Worm (Caenorhabditis elegans) whole organism, L3 larva: ENCODE results near the gene rep-1.

ENCODE experiments used
- R02D3.7 ChIP-seq: fragments of 150-350 bp; optimal IDR thresholded peaks from 2 replicates; lab custom pipeline; 2014; ENCODE audit warnings: missing biosample characterization, missing genetic modification characterization
- ZK546.5 ChIP-seq: sonication (generic microtip); optimal IDR thresholded peaks from 2 replicates; lab custom pipeline; 2017; ENCODE audit warnings: missing biosample characterization, missing genetic modification characterization
- ama-1 ChIP-seq: fragments of 150-350 bp; optimal IDR thresholded peaks from 2 replicates; lab custom pipeline; 2018
- ceh-16 ChIP-seq: sonication (generic microtip); optimal IDR thresholded peaks from 2 replicates; lab custom pipeline; 2017; ENCODE audit warnings: missing biosample characterization, missing genetic modification characterization
- ceh-28 ChIP-seq: fragments of 150-350 bp; optimal IDR thresholded peaks from 2 replicates; lab custom pipeline; 2014; ENCODE audit warnings: missing biosample characterization, missing genetic modification reagents, missing genetic modification characterization
- ceh-82 ChIP-seq: fragments of 150-350 bp; optimal IDR thresholded peaks from 2 replicates; lab custom pipeline; 2014; ENCODE audit warnings: missing biosample characterization, missing genetic modification characterization
- ceh-9 ChIP-seq: sonication (generic microtip); optimal IDR thresholded peaks from 2 replicates; lab custom pipeline; 2018; ENCODE audit warnings: missing biosample characterization, missing genetic modification characterization
- daf-12 ChIP-seq: fragments of 150-350 bp; optimal IDR thresholded peaks from 2 replicates; lab custom pipeline; 2014; ENCODE audit warnings: missing biosample characterization, missing genetic modification reagents, missing genetic modification characterization
- egl-27 ChIP-seq: sonication (generic microtip); optimal IDR thresholded peaks from 4 replicates; lab custom pipeline; 2017; ENCODE audit warnings: missing biosample characterization, missing genetic modification reagents, missing genetic modification characterization
- egl-5 ChIP-seq: fragments of 150-350 bp; optimal IDR thresholded peaks from 2 replicates; lab custom pipeline; 2017; ENCODE audit warnings: missing biosample characterization, missing genetic modification reagents, missing genetic modification characterization, inconsistent platforms
- elt-1 ChIP-seq: fragments of 150-350 bp; optimal IDR thresholded peaks from 2 replicates; lab custom pipeline; 2014; ENCODE audit warnings: missing biosample characterization, missing genetic modification characterization
- elt-2 ChIP-seq: sonication (generic microtip); optimal IDR thresholded peaks from 2 replicates; lab custom pipeline; 2016; ENCODE audit warnings: missing genetic modification reagents, mild to moderate bottlenecking, missing genetic modification characterization, missing compliant biosample characterization
- eor-1 ChIP-seq, 2 experiments: fragments of 150-350 bp; optimal IDR thresholded peaks; 2 replicates each; lab custom pipeline; 2014 to 2018; ENCODE audit warnings: missing biosample characterization in 2 of 2, missing genetic modification characterization in 2 of 2
- fkh-10 ChIP-seq: sonication (generic microtip); optimal IDR thresholded peaks from 2 replicates; lab custom pipeline; 2017; ENCODE audit warnings: missing biosample characterization, missing genetic modification reagents, missing genetic modification characterization
- fkh-2 ChIP-seq: fragments of 150-350 bp; optimal IDR thresholded peaks from 2 replicates; lab custom pipeline; 2014; ENCODE audit warnings: missing biosample characterization, missing genetic modification reagents, missing genetic modification characterization
- fos-1 ChIP-seq: fragments of 150-350 bp; optimal IDR thresholded peaks from 2 replicates; lab custom pipeline; 2014; ENCODE audit warnings: missing biosample characterization, missing genetic modification characterization
- jun-1 ChIP-seq: fragments of 150-350 bp; optimal IDR thresholded peaks from 2 replicates; lab custom pipeline; 2014; ENCODE audit warnings: missing biosample characterization, missing genetic modification reagents, missing genetic modification characterization
- lin-15B ChIP-seq: fragments of 150-350 bp; optimal IDR thresholded peaks from 2 replicates; lab custom pipeline; 2014; ENCODE audit warnings: missing biosample characterization, missing genetic modification characterization
- lin-39 ChIP-seq: fragments of 150-350 bp; optimal IDR thresholded peaks from 2 replicates; lab custom pipeline; 2018; ENCODE audit warnings: missing biosample characterization, missing genetic modification reagents, missing genetic modification characterization
- lsy-12 ChIP-seq: sonication (generic microtip); optimal IDR thresholded peaks from 2 replicates; lab custom pipeline; 2016; ENCODE audit warnings: mild to moderate bottlenecking, missing genetic modification characterization, missing compliant biosample characterization
- mdl-1 ChIP-seq: fragments of 150-350 bp; optimal IDR thresholded peaks from 2 replicates; lab custom pipeline; 2014; ENCODE audit warnings: missing biosample characterization, missing genetic modification characterization
- mml-1 ChIP-seq: fragments of 150-350 bp; sonication (generic microtip); optimal IDR thresholded peaks from 3 replicates; lab custom pipeline; 2014; ENCODE audit warnings: missing biosample characterization, missing genetic modification characterization
- nfya-1 ChIP-seq: sonication (generic microtip); optimal IDR thresholded peaks from 2 replicates; lab custom pipeline; 2017; ENCODE audit warnings: missing genetic modification characterization, mild to moderate bottlenecking, missing compliant biosample characterization, antibody characterized with exemption, moderate library complexity; ENCODE audit not compliant: insufficient read depth
- nhr-11 ChIP-seq: fragments of 150-350 bp; optimal IDR thresholded peaks from 2 replicates; lab custom pipeline; 2014; ENCODE audit warnings: missing biosample characterization, missing genetic modification characterization
- nhr-12 ChIP-seq: fragments of 150-350 bp; optimal IDR thresholded peaks from 2 replicates; lab custom pipeline; 2014; ENCODE audit warnings: missing biosample characterization, missing genetic modification characterization
- nhr-23 ChIP-seq: fragments of 150-350 bp; optimal IDR thresholded peaks from 2 replicates; lab custom pipeline; 2014; ENCODE audit warnings: missing biosample characterization, missing genetic modification reagents, missing genetic modification characterization
- nhr-237 ChIP-seq: fragments of 150-350 bp; optimal IDR thresholded peaks from 2 replicates; lab custom pipeline; 2014; ENCODE audit warnings: missing biosample characterization, missing genetic modification characterization
- nhr-25 ChIP-seq: sonication (generic microtip); optimal IDR thresholded peaks from 2 replicates; lab custom pipeline; 2017; ENCODE audit warnings: missing biosample characterization, missing genetic modification characterization
- nhr-28 ChIP-seq: fragments of 150-350 bp; optimal IDR thresholded peaks from 2 replicates; lab custom pipeline; 2014; ENCODE audit warnings: missing biosample characterization, missing genetic modification characterization
- nhr-43 ChIP-seq: sonication (generic microtip); optimal IDR thresholded peaks from 2 replicates; lab custom pipeline; 2016; ENCODE audit warnings: mild to moderate bottlenecking, missing genetic modification characterization, missing compliant biosample characterization; ENCODE audit not compliant: poor library complexity, severe bottlenecking
- nhr-67 ChIP-seq: fragments of 150-350 bp; optimal IDR thresholded peaks from 2 replicates; lab custom pipeline; 2014; ENCODE audit warnings: missing biosample characterization, missing genetic modification characterization
- nhr-76 ChIP-seq: fragments of 150-350 bp; sonication (generic microtip); optimal IDR thresholded peaks from 5 replicates; lab custom pipeline; 2014; ENCODE audit warnings: missing biosample characterization, missing genetic modification characterization
- nhr-77 ChIP-seq: fragments of 150-350 bp; optimal IDR thresholded peaks from 2 replicates; lab custom pipeline; 2014; ENCODE audit warnings: missing biosample characterization, missing genetic modification characterization
- pha-4 ChIP-seq: fragments of 150-350 bp; optimal IDR thresholded peaks from 2 replicates; lab custom pipeline; 2014; ENCODE audit warnings: missing biosample characterization, missing genetic modification reagents, missing genetic modification characterization
- pqm-1 ChIP-seq: fragments of 150-350 bp; optimal IDR thresholded peaks from 2 replicates; lab custom pipeline; 2017; ENCODE audit warnings: missing biosample characterization, missing genetic modification characterization, inconsistent platforms
- sea-2 ChIP-seq: fragments of 150-350 bp; sonication (generic microtip); optimal IDR thresholded peaks from 4 replicates; lab custom pipeline; 2014; ENCODE audit warnings: missing biosample characterization, missing genetic modification reagents, missing genetic modification characterization
- skn-1 ChIP-seq: fragments of 150-350 bp; optimal IDR thresholded peaks from 2 replicates; lab custom pipeline; 2014; ENCODE audit warnings: missing biosample characterization, missing genetic modification characterization
- snpc-4 ChIP-seq: fragments of 150-350 bp; optimal IDR thresholded peaks from 2 replicates; lab custom pipeline; 2014; ENCODE audit warnings: missing biosample characterization, missing genetic modification characterization
- tbx-2 ChIP-seq: sonication (generic microtip); optimal IDR thresholded peaks from 2 replicates; lab custom pipeline; 2016; ENCODE audit warnings: mild to moderate bottlenecking, missing genetic modification characterization, missing compliant biosample characterization
- unc-39 ChIP-seq: sonication (generic microtip); optimal IDR thresholded peaks from 4 replicates; lab custom pipeline; 2017; ENCODE audit warnings: missing biosample characterization, missing genetic modification characterization
- unc-62 ChIP-seq: fragments of 150-350 bp; sonication (generic microtip); optimal IDR thresholded peaks from 4 replicates; lab custom pipeline; 2014; ENCODE audit warnings: missing biosample characterization, missing genetic modification reagents, missing genetic modification characterization
- zag-1 ChIP-seq: fragments of 150-350 bp; optimal IDR thresholded peaks from 2 replicates; lab custom pipeline; 2014; ENCODE audit warnings: missing biosample characterization, missing genetic modification characterization
- ztf-11 ChIP-seq: fragments of 150-350 bp; optimal IDR thresholded peaks from 2 replicates; lab custom pipeline; 2014; ENCODE audit warnings: missing biosample characterization, missing genetic modification characterization
- ztf-4 ChIP-seq: fragments of 150-350 bp; optimal IDR thresholded peaks from 2 replicates; lab custom pipeline; 2014; ENCODE audit warnings: missing biosample characterization, missing genetic modification characterization

The rep-1 gene

DNA sequence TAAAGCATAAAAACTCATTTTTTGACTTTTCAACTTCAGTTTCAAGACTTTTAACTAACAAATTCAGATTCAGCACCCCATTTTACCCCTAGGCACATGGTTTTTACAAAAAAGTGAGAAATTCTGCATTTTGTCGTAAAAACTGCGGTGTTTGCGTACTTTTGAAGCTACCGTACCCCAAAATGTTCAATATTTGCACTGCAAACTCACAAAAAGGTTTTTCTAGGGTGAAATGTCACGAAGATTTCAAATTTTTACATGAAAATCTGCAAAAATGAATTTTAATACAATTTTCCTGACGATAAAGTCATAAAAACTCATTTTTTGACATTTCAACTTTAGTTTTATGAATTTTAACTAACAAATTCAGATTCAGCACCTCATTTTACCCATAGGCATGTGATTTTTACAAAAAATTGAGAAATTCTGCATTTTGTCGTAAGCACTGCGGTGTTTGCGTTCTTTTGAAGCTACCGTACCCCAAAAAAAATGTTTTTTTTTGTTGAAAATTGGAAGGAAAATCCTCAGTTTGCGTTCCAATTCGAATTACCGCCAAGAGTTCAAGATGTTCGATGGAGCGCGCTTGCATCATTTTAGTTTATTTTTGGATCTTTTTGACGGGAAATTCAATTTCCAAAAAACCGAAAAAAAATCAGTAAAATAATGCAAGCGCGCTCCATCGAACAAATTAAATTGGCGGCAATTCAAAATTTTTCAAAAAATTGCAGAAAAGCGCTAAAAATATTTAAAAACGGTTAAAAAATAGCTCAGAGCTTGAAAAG is 46.3 kb downstream of the rep-1 start (continued):
- TF ChIP-seq elt-1 (no peak), ztf-4 (tag; lab: Kevin White, UChicago) (peak; percentile 59), pha-4 (tag; lab: Kevin White, UChicago) (peak; percentile 7), nhr-77 (tag; lab: Kevin White, UChicago) (no peak), fkh-10 (GFP tag; lab: Kevin White, UChicago) (no peak), pqm-1 (no peak), eor-1 (tag; optimal IDR thresholded peaks at IDR 0.05; lab: Kevin White, UChicago) (no peak), ama-1 (peak; percentile 94), ZK546.5 (tag; lab: Kevin White, UChicago) (no peak), ceh-16 (tag; lab: Kevin White, UChicago) (no peak), nhr-28 (tag; lab: Kevin White, UChicago) (no peak), nhr-11 (tag; lab: Kevin White, UChicago) (no peak), nhr-12 (tag; lab: Kevin White, UChicago) (no peak), nhr-237 (tag; lab: Kevin White, UChicago) (no peak), zag-1 (tag; lab: Kevin White, UChicago) (no peak), unc-39 (tag; lab: Kevin White, UChicago) (no peak), sea-2 (GFP tag; lab: Kevin White, UChicago) (no peak), fos-1 (no peak), ceh-9 (tag; lab: Kevin White, UChicago) (no peak), nhr-25 (peak; percentile 48), lin-39 (tag; lab: Kevin White, UChicago) (no peak), lsy-12 (tag; lab: Kevin White, UChicago) (peak; percentile 42), ztf-11 (tag; lab: Kevin White, UChicago) (no peak)
- TF ChIP-seq, all 47 proteins: peak for 10

DNA sequence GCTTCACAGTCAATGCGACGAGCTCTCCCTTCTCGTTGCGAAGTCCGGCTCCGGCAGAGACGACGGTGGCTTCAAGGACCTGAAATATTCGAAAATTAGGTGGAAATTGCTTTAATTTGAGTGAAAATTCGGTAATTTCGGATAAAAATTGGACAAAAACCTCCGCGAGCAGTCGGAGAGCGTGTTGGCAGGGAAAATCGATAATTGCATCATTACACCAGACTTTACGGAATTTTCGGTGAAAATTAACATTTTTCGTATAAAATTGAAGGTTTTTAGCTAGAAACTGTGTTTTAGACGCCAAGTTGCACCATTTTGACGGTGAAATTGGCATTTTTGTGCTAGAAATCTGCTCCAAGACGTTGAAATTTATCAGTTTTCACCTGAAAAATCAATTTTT is 48.2 kb downstream of the rep-1 start:
- TF ChIP-seq nhr-237 (tag; lab: Kevin White, UChicago) = no peak
- peak; percentile 7 for TF ChIP-seq ama-1
- no peak for TF ChIP-seq fkh-2 (tag; lab: Kevin White, UChicago)
- no peak for TF ChIP-seq skn-1
- no peak for TF ChIP-seq ceh-16 (tag; lab: Kevin White, UChicago)
- no peak for TF ChIP-seq mml-1 (tag; lab: Kevin White, UChicago)
- TF ChIP-seq nhr-11 (tag; lab: Kevin White, UChicago) = no peak

DNA sequence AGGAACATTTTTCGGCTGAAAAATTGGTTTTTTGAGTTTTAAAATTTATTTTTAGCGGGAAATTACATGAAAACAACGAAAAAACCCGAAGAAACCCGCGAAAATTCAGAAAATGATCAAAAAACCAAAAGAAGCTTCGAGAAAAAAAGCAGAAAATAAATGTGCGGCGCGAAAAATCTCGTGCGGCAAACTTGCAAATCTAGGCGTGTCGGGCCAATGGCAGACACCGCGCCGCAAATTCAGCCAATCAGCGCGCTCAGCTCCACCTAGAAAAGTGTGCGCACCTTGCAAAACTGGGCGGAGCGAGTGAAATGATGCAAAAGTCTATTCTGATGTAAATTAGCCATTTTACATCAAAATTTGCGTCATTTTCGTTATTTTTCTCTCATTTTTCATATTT is 48.8 kb downstream of the rep-1 start, which contains the start of gene Y22D7AL.10:
Y22D7AL.10 (minus strand) TSS at position 15 of the 400 bp plus-strand sequence.
- peak; percentile 100 for TF ChIP-seq nfya-1 (tag; lab: Kevin White, UChicago)
- peak; percentile 89 for TF ChIP-seq R02D3.7 (tag; lab: Kevin White, UChicago)
- TF ChIP-seq elt-2 (tag; lab: Kevin White, UChicago) = peak; percentile 88
- TF ChIP-seq unc-62 (GFP tag; lab: Kevin White, UChicago) = peak; percentile 83
- peak; percentile 66 for TF ChIP-seq pqm-1
- peak; percentile 64 for TF ChIP-seq ceh-16 (tag; lab: Kevin White, UChicago)
- peak; percentile 86 for TF ChIP-seq ceh-82 (tag; lab: Kevin White, UChicago)
- peak; percentile 98 for TF ChIP-seq lin-39 (tag; lab: Kevin White, UChicago)
- TF ChIP-seq nhr-25 = peak; percentile 94
- TF ChIP-seq ztf-11 (tag; lab: Kevin White, UChicago) = no peak
- no peak for TF ChIP-seq sea-2 (GFP tag; lab: Kevin White, UChicago)
- TF ChIP-seq egl-5 (tag; lab: Kevin White, UChicago) = peak; percentile 93
- TF ChIP-seq nhr-23 (tag; lab: Kevin White, UChicago) = peak; percentile 97
- TF ChIP-seq mdl-1 (tag; lab: Kevin White, UChicago) = peak; percentile 54
- TF ChIP-seq ZK546.5 (tag; lab: Kevin White, UChicago) = peak; percentile 68
- TF ChIP-seq fkh-2 (tag; lab: Kevin White, UChicago) = peak; percentile 77
- peak; percentile 99 for TF ChIP-seq lsy-12 (tag; lab: Kevin White, UChicago)
- TF ChIP-seq fkh-10 (GFP tag; lab: Kevin White, UChicago) = peak; percentile 96
- peak; percentile 86 for TF ChIP-seq zag-1 (tag; lab: Kevin White, UChicago)
- no peak for TF ChIP-seq unc-39 (tag; lab: Kevin White, UChicago)
- TF ChIP-seq egl-27 (tag; lab: Kevin White, UChicago) = peak; percentile 55
- TF ChIP-seq snpc-4 = peak; percentile 79
- peak; percentile 96 for TF ChIP-seq tbx-2 (tag; lab: Kevin White, UChicago)
- peak; percentile 71 for TF ChIP-seq elt-1
- no peak for TF ChIP-seq nhr-28 (tag; lab: Kevin White, UChicago)
- TF ChIP-seq mml-1 (tag; lab: Kevin White, UChicago) = no peak
- TF ChIP-seq nhr-43 = peak; percentile 99
- peak; percentile 95 for TF ChIP-seq ceh-28 (tag; lab: Kevin White, UChicago)
- TF ChIP-seq nhr-12 (tag; lab: Kevin White, UChicago) = no peak
- peak; percentile 94 for TF ChIP-seq skn-1
- TF ChIP-seq fos-1 = peak; percentile 49
- peak; percentile 78 for TF ChIP-seq nhr-76 (tag; lab: Kevin White, UChicago)
- peak in 1 of 2 experiments; percentile 47 for TF ChIP-seq eor-1 (tag; optimal IDR thresholded peaks at IDR 0.05; lab: Kevin White, UChicago)
- no peak for TF ChIP-seq ceh-9 (tag; lab: Kevin White, UChicago)
- TF ChIP-seq lin-15B = peak; percentile 99
- TF ChIP-seq ama-1 = peak; percentile 18
- peak; percentile 82 for TF ChIP-seq ztf-4 (tag; lab: Kevin White, UChicago)
- TF ChIP-seq daf-12 (tag; lab: Kevin White, UChicago) = peak; percentile 54
- peak; percentile 62 for TF ChIP-seq nhr-67
- peak; percentile 96 for TF ChIP-seq jun-1
